Worm (Caenorhabditis elegans) whole organism, young adult: ENCODE data around the gene dhs-12.

Experiments used
- F23B12.7 ChIP-seq: sonication (generic microtip); optimal IDR thresholded peaks from 2 replicates; lab custom pipeline; 2017; ENCODE audit warnings: missing genetic modification characterization, mild to moderate bottlenecking, missing compliant biosample characterization, antibody characterized with exemption, moderate library complexity; ENCODE audit not compliant: insufficient read depth
- bed-2 ChIP-seq: fragments of 200-800 bp; sonication (Bioruptor generic); IDR thresholded peaks from 2 replicates; pipeline ENCODE4 v1.3.6; 2022; ENCODE audit warnings: missing genetic modification reagents, missing genetic modification characterization, missing compliant biosample characterization

ce11 chrIV:10174328-10174727, 32.1 kb downstream of the dhs-12 start, which contains the start of gene pxf-1:
- TF ChIP-seq F23B12.7 (tag; lab: Kevin White, UChicago) (no peak), bed-2 (GFP tag; lab: Robert Waterston, UW) (no peak)
